Worm (Caenorhabditis elegans) whole organism, midembryonic: ENCODE results near the gene nhr-163.

Source experiments
- flt-1 ChIP-seq: fragments of 200-800 bp; sonication (Bioruptor generic); IDR thresholded peaks from 2 replicates; pipeline ENCODE4 v1.3.6; 2022; ENCODE audit warnings: missing genetic modification characterization, missing compliant biosample characterization
- klf-2 ChIP-seq: fragments of 200-800 bp; sonication (Bioruptor generic); conservative IDR thresholded peaks from 2 replicates; pipeline ENCODE4 v1.3.6; 2022; ENCODE audit warnings: missing genetic modification reagents, missing genetic modification characterization, missing compliant biosample characterization
- ztf-23 ChIP-seq: fragments of 200-800 bp; sonication (Bioruptor generic); IDR thresholded peaks from 2 replicates; pipeline ENCODE4 v1.3.6; 2022; ENCODE audit warnings: missing genetic modification reagents, missing genetic modification characterization, missing compliant biosample characterization

DNA sequence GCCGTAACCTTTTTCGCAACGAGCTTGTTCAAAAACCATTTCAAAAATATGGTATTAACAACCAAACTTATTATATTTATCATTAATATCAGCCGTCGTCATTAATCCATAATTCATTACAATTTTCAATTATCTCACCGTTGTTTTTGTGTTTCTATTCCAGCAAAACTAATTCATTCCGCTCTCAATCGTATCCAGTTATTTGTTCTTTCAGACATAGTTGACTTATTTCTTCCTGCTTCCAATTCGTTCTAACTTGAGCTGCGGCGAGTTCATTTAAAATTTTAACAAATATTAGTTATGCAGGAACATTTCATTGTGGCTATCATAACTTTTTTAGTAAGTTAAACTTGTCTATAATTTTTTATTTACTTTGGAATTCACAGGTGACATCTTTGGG lies 9.8 kb downstream of the nhr-163 start, which contains the start of gene srx-16:
- TF ChIP-seq klf-2 (GFP tag; lab: Robert Waterston, UW): no peak
- no peak for TF ChIP-seq flt-1 (GFP tag; lab: Robert Waterston, UW)
- TF ChIP-seq ztf-23 (GFP tag; lab: Robert Waterston, UW): no peak
